Comparison of ENCODE assay signal across 4 worm cellular contexts in genomic region chrII:5911274-5911673, ce11.
TF ChIP-seq lines count a peak whose summit lies in the region.

Gene cgt-3 (plus strand): TSS chrII:5911324.

TF ChIP-seq in whole organism, L1 larva, 84 proteins besides CTCF, POLR2A, EP300 and RAD21:
- TF ChIP-seq fkh-10 (GFP tag; optimal IDR thresholded peaks at IDR 0.05; lab: Kevin White, UChicago) (no peak), nhr-20 (tag; optimal IDR thresholded peaks at IDR 0.05; lab: Kevin White, UChicago) (peak; percentile 4)

TF ChIP-seq in whole organism, L2 larva, 48 proteins besides CTCF, POLR2A, EP300 and RAD21:
- no peak for TF ChIP-seq elt-1 (tag; optimal IDR thresholded peaks at IDR 0.05; lab: Kevin White, UChicago)
- TF ChIP-seq zag-1 (tag; optimal IDR thresholded peaks at IDR 0.05; lab: Kevin White, UChicago) = no peak
- TF ChIP-seq fos-1 (tag; optimal IDR thresholded peaks at IDR 0.05; lab: Kevin White, UChicago) = peak; percentile 53
- no peak for TF ChIP-seq C34F6.9 (tag; optimal IDR thresholded peaks at IDR 0.05; lab: Kevin White, UChicago)
- peak; percentile 13 for TF ChIP-seq lin-13 (GFP tag; optimal IDR thresholded peaks at IDR 0.05; lab: Kevin White, UChicago)
- TF ChIP-seq R02D3.7 (tag; optimal IDR thresholded peaks at IDR 0.05; lab: Kevin White, UChicago) = no peak
- no peak for TF ChIP-seq mab-5 (tag; optimal IDR thresholded peaks at IDR 0.05; lab: Kevin White, UChicago)
- TF ChIP-seq gmeb-1 (tag; optimal IDR thresholded peaks at IDR 0.05; lab: Kevin White, UChicago) = no peak
- TF ChIP-seq ZK546.5 (tag; optimal IDR thresholded peaks at IDR 0.05; lab: Kevin White, UChicago) = no peak

TF ChIP-seq in whole organism, L3 larva, 47 proteins besides CTCF, POLR2A, EP300 and RAD21:
- TF ChIP-seq pqm-1 (tag; optimal IDR thresholded peaks at IDR 0.05; lab: Kevin White, UChicago) (peak; percentile 58), nhr-43 (tag; optimal IDR thresholded peaks at IDR 0.05; lab: Kevin White, UChicago; ENCODE audit: poor library complexity, severe bottlenecking) (no peak), mml-1 (tag; optimal IDR thresholded peaks at IDR 0.05; lab: Kevin White, UChicago) (no peak), eor-1 (tag; optimal IDR thresholded peaks at IDR 0.05; lab: Kevin White, UChicago) (no peak), nhr-28 (tag; optimal IDR thresholded peaks at IDR 0.05; lab: Kevin White, UChicago) (no peak), ztf-4 (tag; optimal IDR thresholded peaks at IDR 0.05; lab: Kevin White, UChicago) (no peak), pha-4 (tag; optimal IDR thresholded peaks at IDR 0.05; lab: Kevin White, UChicago) (peak; percentile 71)

TF ChIP-seq in whole organism, L4 larva, 104 proteins besides CTCF, POLR2A, EP300 and RAD21:
- peak in 1 of 2 experiments; percentile 12 for TF ChIP-seq lsy-2 (tag; optimal IDR thresholded peaks at IDR 0.05; lab: Kevin White, UChicago)
- TF ChIP-seq daf-16 (GFP tag; optimal IDR thresholded peaks at IDR 0.05; lab: Kevin White, UChicago) = no peak
- TF ChIP-seq daf-16 (tag; optimal IDR thresholded peaks at IDR 0.05; lab: Kevin White, UChicago) = peak; percentile 84
- TF ChIP-seq nhr-28 (tag; optimal IDR thresholded peaks at IDR 0.05; lab: Kevin White, UChicago) = peak; percentile 80
- TF ChIP-seq lin-38 (GFP tag; IDR thresholded peaks at IDR 0.05; lab: Robert Waterston, UW) = peak; percentile 30; the same call in 1 of the 2 replicates
- TF ChIP-seq lin-39 (tag; optimal IDR thresholded peaks at IDR 0.05; lab: Kevin White, UChicago) = no peak
- TF ChIP-seq pha-4 (GFP tag; IDR thresholded peaks at IDR 0.05; lab: Robert Waterston, UW) = no peak
- TF ChIP-seq pha-4 (tag; optimal IDR thresholded peaks at IDR 0.05; lab: Kevin White, UChicago) = peak; percentile 17

Comparison
In these comparisons a context has a peak if more than half of its experiments do, and no peak if none do; other contexts are left out.
1. Of the 29 proteins assayed by ChIP-seq in both whole organism, L4 larva and whole organism, L1 larva: peak only in whole organism, L4 larva: nhr-28; only in whole organism, L1 larva: none; in both: none; in neither: 27; mixed calls (peak in some experiments, not most) for 1.